Fruit fly (Drosophila melanogaster) whole organism, embryonic: Measurements from ENCODE around the gene Cyp4d20.

Experiments used
- Asciz ChIP-seq: fragments of 200-800 bp; sonication (Bioruptor generic); optimal IDR thresholded peaks from 2 replicates; lab custom pipeline; 2017; ENCODE audit warnings: missing biosample characterization, mild to moderate bottlenecking, missing genetic modification characterization, missing genetic modification reagents
- Blimp-1 ChIP-seq: fragments of 200-800 bp; sonication (Bioruptor generic); optimal IDR thresholded peaks from 3 replicates; lab custom pipeline; 2018; ENCODE audit warnings: missing biosample characterization, missing genetic modification characterization, mild to moderate bottlenecking, moderate library complexity, missing genetic modification reagents
- C15 ChIP-seq: fragments of 200-800 bp; sonication (Bioruptor generic); IDR thresholded peaks from 3 replicates; pipeline ENCODE4 v1.3.6; 2022; ENCODE audit warnings: missing biosample characterization, missing genetic modification characterization
- CG10959 ChIP-seq: fragments of 200-800 bp; sonication (Bioruptor generic); IDR thresholded peaks from 2 replicates; pipeline ENCODE4 v1.3.6; 2022; ENCODE audit warnings: missing biosample characterization, missing genetic modification characterization
- CG11247 ChIP-seq: fragments of 200-800 bp; sonication (Bioruptor generic); IDR thresholded peaks from 2 replicates; pipeline ENCODE4 v1.3.6; 2022; ENCODE audit warnings: missing biosample characterization, missing genetic modification characterization
- CG12155 ChIP-seq: fragments of 200-800 bp; sonication (Bioruptor generic); optimal IDR thresholded peaks from 3 replicates; lab custom pipeline; 2016; ENCODE audit warnings: missing biosample characterization, missing genetic modification characterization
- CG14014 ChIP-seq: fragments of 200-800 bp; sonication (Bioruptor generic); IDR thresholded peaks from 2 replicates; pipeline ENCODE4 v1.3.6; 2022; ENCODE audit warnings: missing biosample characterization, missing genetic modification characterization
- CG15479 ChIP-seq: fragments of 200-800 bp; sonication (Bioruptor generic); optimal IDR thresholded peaks from 3 replicates; lab custom pipeline; 2019; ENCODE audit warnings: missing biosample characterization, mild to moderate bottlenecking, missing genetic modification characterization, moderate library complexity
- CG15601 ChIP-seq: fragments of 200-800 bp; sonication (Bioruptor generic); optimal IDR thresholded peaks from 3 replicates; lab custom pipeline; 2019; ENCODE audit warnings: missing biosample characterization, mild to moderate bottlenecking, missing genetic modification characterization, moderate library complexity
- CG17385 ChIP-seq: fragments of 200-800 bp; sonication (Bioruptor generic); optimal IDR thresholded peaks from 3 replicates; lab custom pipeline; 2018; ENCODE audit warnings: missing biosample characterization, mild to moderate bottlenecking, missing genetic modification characterization
- CG17568 ChIP-seq: fragments of 200-800 bp; sonication (Bioruptor generic); optimal IDR thresholded peaks from 2 replicates; lab custom pipeline; 2018; ENCODE audit warnings: missing biosample characterization, mild to moderate bottlenecking, missing genetic modification characterization, moderate library complexity
- CG2678 ChIP-seq: fragments of 200-800 bp; sonication (Bioruptor generic); optimal IDR thresholded peaks from 3 replicates; lab custom pipeline; 2019; ENCODE audit warnings: missing biosample characterization, mild to moderate bottlenecking, missing genetic modification characterization, moderate library complexity
- CG30020 ChIP-seq: fragments of 200-800 bp; optimal IDR thresholded peaks from 2 replicates; lab custom pipeline; 2019; ENCODE audit warnings: missing biosample characterization, mild to moderate bottlenecking, missing genetic modification characterization, moderate library complexity
- CG30431 ChIP-seq: fragments of 200-800 bp; sonication (Bioruptor generic); optimal IDR thresholded peaks from 2 replicates; lab custom pipeline; 2017; ENCODE audit warnings: missing biosample characterization, missing genetic modification characterization
- CG31224 ChIP-seq: fragments of 200-800 bp; sonication (Bioruptor generic); IDR thresholded peaks from 2 replicates; pipeline ENCODE4 v1.3.6; 2022; ENCODE audit warnings: missing biosample characterization, missing genetic modification characterization
- CG7839 ChIP-seq: fragments of 200-800 bp; sonication (Bioruptor generic); optimal IDR thresholded peaks from 3 replicates; lab custom pipeline; 2018; ENCODE audit warnings: missing biosample characterization, mild to moderate bottlenecking, missing genetic modification characterization, moderate library complexity
- CG8089 ChIP-seq: fragments of 200-800 bp; sonication (Bioruptor generic); optimal IDR thresholded peaks from 3 replicates; lab custom pipeline; 2016; ENCODE audit warnings: missing biosample characterization, missing genetic modification characterization
- CG9932 ChIP-seq: fragments of 200-800 bp; sonication (Bioruptor generic); IDR thresholded peaks from 2 replicates; pipeline ENCODE4 v1.3.6; 2022; ENCODE audit warnings: missing biosample characterization, missing genetic modification characterization
- CHES-1-like ChIP-seq: fragments of 200-800 bp; sonication (Bioruptor generic); optimal IDR thresholded peaks from 2 replicates; lab custom pipeline; 2016; ENCODE audit warnings: missing biosample characterization, missing genetic modification characterization
- Deaf1 ChIP-seq: fragments of 200-800 bp; optimal IDR thresholded peaks from 3 replicates; lab custom pipeline; 2019; ENCODE audit warnings: missing biosample characterization, mild to moderate bottlenecking, missing genetic modification characterization, moderate library complexity
- Doc3 ChIP-seq: fragments of 200-800 bp; sonication (Bioruptor generic); IDR thresholded peaks from 3 replicates; pipeline ENCODE4 v1.3.6; 2022; ENCODE audit warnings: missing biosample characterization, missing genetic modification characterization; ENCODE audit not compliant: partially characterized antibody
- Gug ChIP-seq: fragments of 200-800 bp; sonication (Bioruptor generic); IDR thresholded peaks from 4 replicates; pipeline ENCODE4 v1.3.6; 2022; ENCODE audit warnings: missing biosample characterization, missing genetic modification characterization
- Kr ChIP-seq: fragments of 200-800 bp; sonication (Bioruptor generic); optimal IDR thresholded peaks from 2 replicates; lab custom pipeline; 2017; ENCODE audit warnings: missing biosample characterization, mild to moderate bottlenecking, missing genetic modification characterization
- Lpt ChIP-seq: fragments of >200 bp; optimal IDR thresholded peaks from 2 replicates; lab custom pipeline; 2018; ENCODE audit warnings: missing biosample characterization, missing genetic modification characterization
- MESR4 ChIP-seq: fragments of 200-800 bp; sonication (Bioruptor generic); optimal IDR thresholded peaks from 2 replicates; lab custom pipeline; 2018; ENCODE audit warnings: missing biosample characterization, mild to moderate bottlenecking, missing genetic modification characterization, moderate library complexity
- Med ChIP-seq: fragments of 200-800 bp; sonication (Bioruptor generic); peaks from one replicate; lab custom pipeline; 2016; ENCODE audit warnings: missing biosample characterization, missing genetic modification characterization, mild to moderate bottlenecking, inconsistent platforms, moderate library complexity
- Meics ChIP-seq: fragments of 200-800 bp; sonication (Bioruptor generic); optimal IDR thresholded peaks from 2 replicates; lab custom pipeline; 2017; ENCODE audit warnings: missing biosample characterization, mild to moderate bottlenecking, missing genetic modification characterization
- NFAT ChIP-seq: fragments of 200-800 bp; sonication (Bioruptor generic); IDR thresholded peaks from 2 replicates; pipeline ENCODE4 v1.3.6; 2022; ENCODE audit warnings: missing biosample characterization, missing genetic modification characterization
- Nf-YA ChIP-seq: fragments of 200-800 bp; sonication (Bioruptor generic); IDR thresholded peaks from 2 replicates; pipeline ENCODE4 v1.3.6; 2022; ENCODE audit warnings: missing biosample characterization, missing genetic modification characterization
- Nf-YC ChIP-seq: fragments of 200-800 bp; optimal IDR thresholded peaks from 3 replicates; lab custom pipeline; 2019; ENCODE audit warnings: missing biosample characterization, mild to moderate bottlenecking, missing genetic modification characterization, moderate library complexity
- chinmo ChIP-seq: fragments of 200-800 bp; sonication (Bioruptor generic); IDR thresholded peaks from 4 replicates; pipeline ENCODE4 v1.3.6; 2022; ENCODE audit warnings: missing biosample characterization, missing genetic modification characterization; ENCODE audit not compliant: partially characterized antibody
- crol ChIP-seq: fragments of 200-800 bp; sonication (Bioruptor generic); IDR thresholded peaks from 2 replicates; pipeline ENCODE4 v1.3.6; 2022; ENCODE audit warnings: missing biosample characterization, missing genetic modification characterization
- dmrt99B ChIP-seq: fragments of 200-800 bp; sonication (Bioruptor generic); optimal IDR thresholded peaks from 2 replicates; lab custom pipeline; 2018; ENCODE audit warnings: missing biosample characterization, mild to moderate bottlenecking, missing genetic modification characterization, moderate library complexity
- ewg ChIP-seq: fragments of 200-800 bp; sonication (Bioruptor generic); optimal IDR thresholded peaks from 3 replicates; lab custom pipeline; 2017; ENCODE audit warnings: mild to moderate bottlenecking, missing biosample characterization, missing genetic modification reagents, missing genetic modification characterization
- exex ChIP-seq: fragments of 200-800 bp; sonication (Bioruptor generic); optimal IDR thresholded peaks from 4 replicates; lab custom pipeline; 2018; ENCODE audit warnings: missing biosample characterization, mild to moderate bottlenecking, missing genetic modification characterization, moderate library complexity
- fd102C ChIP-seq: fragments of 200-800 bp; sonication (Bioruptor generic); optimal IDR thresholded peaks from 2 replicates; lab custom pipeline; 2018; ENCODE audit warnings: missing biosample characterization, mild to moderate bottlenecking, missing genetic modification characterization, moderate library complexity
- fd64A ChIP-seq: fragments of 200-800 bp; sonication (Bioruptor generic); optimal IDR thresholded peaks from 3 replicates; lab custom pipeline; 2018; ENCODE audit warnings: missing biosample characterization, mild to moderate bottlenecking, missing genetic modification characterization
- grn ChIP-seq: fragments of 200-800 bp; sonication (Bioruptor generic); optimal IDR thresholded peaks from 3 replicates; lab custom pipeline; 2017; ENCODE audit warnings: missing biosample characterization, missing genetic modification characterization
- inv ChIP-seq: fragments of 200-800 bp; sonication (Bioruptor generic); IDR thresholded peaks from 2 replicates; pipeline ENCODE4 v1.3.6; 2022; ENCODE audit warnings: missing biosample characterization, missing genetic modification characterization; ENCODE audit not compliant: partially characterized antibody
- jigr1 ChIP-seq: fragments of 200-800 bp; sonication (Bioruptor generic); IDR thresholded peaks from 3 replicates; pipeline ENCODE4 v1.3.6; 2022; ENCODE audit warnings: missing biosample characterization, missing genetic modification characterization
- kni ChIP-seq: fragments of 200-800 bp; sonication (Bioruptor generic); optimal IDR thresholded peaks from 3 replicates; lab custom pipeline; 2017; ENCODE audit warnings: mild to moderate bottlenecking, missing biosample characterization, missing genetic modification reagents, missing genetic modification characterization
- nau ChIP-seq: fragments of 200-800 bp; sonication (Bioruptor generic); optimal IDR thresholded peaks from 3 replicates; lab custom pipeline; 2017; ENCODE audit warnings: missing biosample characterization, mild to moderate bottlenecking, missing genetic modification characterization, missing genetic modification reagents
- otp ChIP-seq: fragments of 200-800 bp; sonication (Bioruptor generic); IDR thresholded peaks from 3 replicates; pipeline ENCODE4, ENCODE4 v1.3.6; 2022; ENCODE audit warnings: missing biosample characterization, missing genetic modification characterization
- sd ChIP-seq: fragments of 200-800 bp; sonication (Bioruptor generic); optimal IDR thresholded peaks from 3 replicates; lab custom pipeline; 2018; ENCODE audit warnings: missing biosample characterization, mild to moderate bottlenecking, missing genetic modification characterization, moderate library complexity
- sens ChIP-seq: fragments of 200-800 bp; sonication (Bioruptor generic); peaks from one replicate; lab custom pipeline; 2016; ENCODE audit warnings: missing biosample characterization, missing genetic modification characterization
- shn ChIP-seq: fragments of 200-800 bp; sonication (Bioruptor generic); optimal IDR thresholded peaks from 3 replicates; lab custom pipeline; 2016; ENCODE audit warnings: missing biosample characterization, missing genetic modification characterization
- sna ChIP-seq: fragments of 200-800 bp; sonication (Bioruptor generic); IDR thresholded peaks from 2 replicates; pipeline ENCODE4 v1.3.6; 2022; ENCODE audit warnings: missing biosample characterization, missing genetic modification characterization; ENCODE audit not compliant: partially characterized antibody
- stwl ChIP-seq: fragments of 200-800 bp; sonication (Bioruptor generic); optimal IDR thresholded peaks from 3 replicates; lab custom pipeline; 2018; ENCODE audit warnings: missing biosample characterization, mild to moderate bottlenecking, missing genetic modification characterization, moderate library complexity
- sug ChIP-seq: fragments of 200-800 bp; optimal IDR thresholded peaks from 2 replicates; lab custom pipeline; 2019; ENCODE audit warnings: missing biosample characterization, mild to moderate bottlenecking, missing genetic modification characterization, moderate library complexity

Cyp4d20 gene

dm6 chr3L:2493517-2494182 is 15.4 kb upstream of the Cyp4d20 start:
- TF ChIP-seq ewg (GFP tag; lab: Kevin White, UChicago) (no peak), CG11247 (GFP tag; lab: Robert Waterston, UW) (no peak), CG10959 (GFP tag; lab: Robert Waterston, UW) (no peak), sna (GFP tag; lab: Robert Waterston, UW) (no peak), CG9932 (peak; percentile 50), C15 (GFP tag; lab: Robert Waterston, UW) (no peak), sd (peak; percentile 58), Deaf1 (tag; lab: Kevin White, UChicago) (peak; percentile 30), CG31224 (GFP tag; lab: Robert Waterston, UW) (no peak), CG15601 (peak; percentile 28), kni (GFP tag; lab: Kevin White, UChicago) (peak; percentile 54), dmrt99B (tag; lab: Kevin White, UChicago) (no peak), CG7839 (no peak), CG14014 (GFP tag; lab: Robert Waterston, UW) (peak; percentile 7; the same call in 1 of the 2 replicates), Lpt (GFP tag; lab: Kevin White, UChicago) (no peak), CG17385 (GFP tag; lab: Kevin White, UChicago) (no peak), nau (GFP tag; lab: Kevin White, UChicago) (no peak), fd102C (peak; percentile 25), chinmo (GFP tag; lab: Robert Waterston, UW) (0 out of 4 replicates have a peak, but pooled peaks have one; percentile 48), Asciz (GFP tag; lab: Kevin White, UChicago) (peak; percentile 83), sens (peak; percentile 6), CG30431 (GFP tag; lab: Kevin White, UChicago) (no peak), CG8089 (no peak), inv (GFP tag; lab: Robert Waterston, UW) (no peak), CG2678 (no peak), crol (GFP tag; lab: Robert Waterston, UW) (0 out of 2 replicates have a peak, but pooled peaks have one; percentile 27), CG17568 (peak; percentile 21), fd64A (GFP tag; lab: Kevin White, UChicago) (peak; percentile 12), otp (peak; percentile 56; the same call in 1 of the 3 replicates), CG15479 (GFP tag; lab: Kevin White, UChicago) (peak; percentile 64), Blimp-1 (GFP tag; lab: Kevin White, UChicago) (peak; percentile 22), grn (GFP tag; lab: Kevin White, UChicago) (peak; percentile 77), exex (peak; percentile 50), jigr1 (GFP tag; lab: Robert Waterston, UW) (no peak), stwl (tag; lab: Kevin White, UChicago) (no peak), shn (GFP tag; lab: Kevin White, UChicago) (no peak), Nf-YA (GFP tag; lab: Robert Waterston, UW) (0 out of 2 replicates have a peak, but pooled peaks have one; percentile 13), CG12155 (no peak), CG30020 (tag; lab: Kevin White, UChicago) (no peak), Gug (GFP tag; lab: Robert Waterston, UW) (no peak), Meics (GFP tag; lab: Kevin White, UChicago) (no peak), MESR4 (no peak), NFAT (GFP tag; lab: Robert Waterston, UW) (peak; percentile 35; the same call in 1 of the 2 replicates), Med (GFP tag; lab: Kevin White, UChicago) (peak; percentile 81), Doc3 (GFP tag; lab: Robert Waterston, UW) (no peak), CHES-1-like (GFP tag; lab: Kevin White, UChicago) (peak; percentile 10), Nf-YC (tag; lab: Kevin White, UChicago) (no peak), sug (tag; lab: Kevin White, UChicago) (peak; percentile 16), Kr (peak; percentile 24)
